Fruit fly (Drosophila melanogaster) Kc167 (cell line): ENCODE results near the gene Atf3.

ENCODE experiments used
- Myc ChIP-seq: fragments of >200 bp; optimal IDR thresholded peaks from 2 replicates; lab custom pipeline; 2017; ENCODE audit warnings: missing external identifiers
- Sin3A ChIP-seq: fragments of >200 bp; optimal IDR thresholded peaks from 2 replicates; lab custom pipeline; 2018; ENCODE audit warnings: missing external identifiers
- h ChIP-seq: fragments of >200 bp; optimal IDR thresholded peaks from 3 replicates; lab custom pipeline; 2018; ENCODE audit warnings: missing external identifiers
- insv ChIP-seq: fragments of >200 bp; optimal IDR thresholded peaks from 3 replicates; lab custom pipeline; 2018; ENCODE audit warnings: missing external identifiers

- TF ChIP-seq Sin3A (lab: Kevin White, UChicago) = no peak
- TF ChIP-seq Myc (lab: Kevin White, UChicago) = no peak
- no peak for TF ChIP-seq h (lab: Kevin White, UChicago)
- TF ChIP-seq insv (lab: Kevin White, UChicago) = no peak
Observed at dm6 chrX:1232533-1233212, 42.4 kb downstream of the Atf3 start.
